Fruit fly (Drosophila melanogaster) whole organism, embryonic: ENCODE measurements around the gene hang.

Source experiments
- B-H1 ChIP-seq: fragments of 200-800 bp; sonication (Bioruptor generic); IDR thresholded peaks from 3 replicates; pipeline ENCODE4 v1.3.6; 2022; ENCODE audit warnings: missing biosample characterization, missing genetic modification characterization
- B-H2 ChIP-seq: fragments of 200-800 bp; sonication (Bioruptor generic); optimal IDR thresholded peaks from 2 replicates; lab custom pipeline; 2018; ENCODE audit warnings: missing biosample characterization, mild to moderate bottlenecking, missing genetic modification characterization
- CG10274 ChIP-seq: fragments of 200-800 bp; sonication (Bioruptor generic); optimal IDR thresholded peaks from 3 replicates; lab custom pipeline; 2017; ENCODE audit warnings: missing biosample characterization, mild to moderate bottlenecking, missing genetic modification characterization
- CG10321 ChIP-seq: fragments of 200-800 bp; sonication (Bioruptor generic); IDR thresholded peaks from 2 replicates; pipeline ENCODE4 v1.3.6; 2022; ENCODE audit warnings: missing biosample characterization, missing genetic modification characterization
- CG10565 ChIP-seq: fragments of 200-800 bp; sonication (Bioruptor generic); optimal IDR thresholded peaks from 3 replicates; lab custom pipeline; 2016; ENCODE audit warnings: missing biosample characterization, mild to moderate bottlenecking, missing genetic modification characterization
- CG12391 ChIP-seq: fragments of 200-800 bp; sonication (Bioruptor generic); optimal IDR thresholded peaks from 3 replicates; lab custom pipeline; 2018; ENCODE audit warnings: missing biosample characterization, mild to moderate bottlenecking, missing genetic modification characterization, moderate library complexity
- CG15269 ChIP-seq: fragments of 200-800 bp; sonication (Bioruptor generic); optimal IDR thresholded peaks from 2 replicates; lab custom pipeline; 2018; ENCODE audit warnings: missing biosample characterization, mild to moderate bottlenecking, missing genetic modification characterization, moderate library complexity
- CG17385 ChIP-seq: fragments of 200-800 bp; sonication (Bioruptor generic); optimal IDR thresholded peaks from 3 replicates; lab custom pipeline; 2018; ENCODE audit warnings: missing biosample characterization, mild to moderate bottlenecking, missing genetic modification characterization
- CG17829 ChIP-seq: fragments of 200-800 bp; optimal IDR thresholded peaks from 2 replicates; lab custom pipeline; 2019; ENCODE audit warnings: missing biosample characterization, mild to moderate bottlenecking, missing genetic modification characterization, moderate library complexity
- CG33213 ChIP-seq: fragments of 200-800 bp; sonication (Bioruptor generic); optimal IDR thresholded peaks from 3 replicates; lab custom pipeline; 2016; ENCODE audit warnings: missing biosample characterization, missing genetic modification characterization
- CG5953 ChIP-seq: fragments of 200-800 bp; sonication (Bioruptor generic); IDR thresholded peaks from 2 replicates; pipeline ENCODE4 v1.3.6; 2022; ENCODE audit warnings: missing biosample characterization, missing genetic modification characterization
- CG8924 ChIP-seq: fragments of 200-800 bp; optimal IDR thresholded peaks from 3 replicates; lab custom pipeline; 2019; ENCODE audit warnings: missing biosample characterization, mild to moderate bottlenecking, missing genetic modification characterization, moderate library complexity
- CG9215 ChIP-seq: fragments of 200-800 bp; sonication (Bioruptor generic); IDR thresholded peaks from 2 replicates; pipeline ENCODE4 v1.3.6; 2022; ENCODE audit warnings: missing biosample characterization, missing genetic modification characterization
- CG9727 ChIP-seq: fragments of 200-800 bp; sonication (Bioruptor generic); optimal IDR thresholded peaks from 3 replicates; lab custom pipeline; 2017; ENCODE audit warnings: missing biosample characterization, mild to moderate bottlenecking, missing genetic modification characterization
- D19A ChIP-seq: fragments of 200-800 bp; optimal IDR thresholded peaks from 3 replicates; lab custom pipeline; 2019; ENCODE audit warnings: missing biosample characterization, mild to moderate bottlenecking, missing genetic modification characterization, moderate library complexity
- Dll ChIP-seq: fragments of 200-800 bp; sonication (Bioruptor generic); IDR thresholded peaks from 4 replicates; pipeline ENCODE4 v1.3.6; 2022; ENCODE audit warnings: missing biosample characterization, missing genetic modification characterization; ENCODE audit not compliant: partially characterized antibody
- Fer1 ChIP-seq: fragments of 200-800 bp; sonication (Bioruptor generic); optimal IDR thresholded peaks from 2 replicates; lab custom pipeline; 2017; ENCODE audit warnings: missing biosample characterization, mild to moderate bottlenecking, missing genetic modification characterization
- HHEX ChIP-seq: fragments of 200-800 bp; sonication (Bioruptor generic); optimal IDR thresholded peaks from 3 replicates; lab custom pipeline; 2017; ENCODE audit warnings: missing biosample characterization, mild to moderate bottlenecking, missing genetic modification characterization, missing genetic modification reagents
- MBD-R2 ChIP-seq: fragments of 200-800 bp; sonication (Bioruptor generic); IDR thresholded peaks from 2 replicates; pipeline ENCODE4 v1.3.6; 2022; ENCODE audit warnings: missing biosample characterization, missing genetic modification characterization
- MTF-1 ChIP-seq: fragments of 200-800 bp; sonication (Bioruptor generic); optimal IDR thresholded peaks from 2 replicates; lab custom pipeline; 2018; ENCODE audit warnings: missing biosample characterization, mild to moderate bottlenecking, missing genetic modification characterization, borderline replicate concordance
- Nf-YC ChIP-seq: fragments of 200-800 bp; optimal IDR thresholded peaks from 3 replicates; lab custom pipeline; 2019; ENCODE audit warnings: missing biosample characterization, mild to moderate bottlenecking, missing genetic modification characterization, moderate library complexity
- Optix ChIP-seq: fragments of 200-800 bp; sonication (Bioruptor generic); IDR thresholded peaks from 3 replicates; pipeline ENCODE4 v1.3.6; 2022; ENCODE audit warnings: missing biosample characterization, missing genetic modification characterization
- bsh ChIP-seq, 2 experiments: fragments of 200-800 bp; sonication (Bioruptor generic); optimal IDR thresholded peaks; 2 replicates each; lab custom pipeline; 2017 to 2018; ENCODE audit warnings: mild to moderate bottlenecking in 2 of 2, missing biosample characterization in 2 of 2, missing genetic modification characterization in 2 of 2, moderate library complexity in 1 of 2
- cg ChIP-seq: fragments of 200-800 bp; sonication (Bioruptor generic); optimal IDR thresholded peaks from 3 replicates; lab custom pipeline; 2019; ENCODE audit warnings: missing biosample characterization, mild to moderate bottlenecking, missing genetic modification characterization, moderate library complexity
- crc ChIP-seq: fragments of 200-800 bp; sonication (Bioruptor generic); optimal IDR thresholded peaks from 2 replicates; lab custom pipeline; 2016; ENCODE audit warnings: missing biosample characterization, missing genetic modification characterization
- crol ChIP-seq: fragments of 200-800 bp; sonication (Bioruptor generic); IDR thresholded peaks from 2 replicates; pipeline ENCODE4 v1.3.6; 2022; ENCODE audit warnings: missing biosample characterization, missing genetic modification characterization
- crp ChIP-seq, 2 experiments: fragments of 200-800 bp; sonication (Bioruptor generic); optimal IDR thresholded peaks; 2 replicates in 1 of 2; 3 replicates in 1 of 2; lab custom pipeline; 2017; ENCODE audit warnings: missing biosample characterization in 2 of 2, missing genetic modification characterization in 2 of 2, mild to moderate bottlenecking in 1 of 2, moderate library complexity in 1 of 2
- dati ChIP-seq: fragments of 200-800 bp; sonication (Bioruptor generic); IDR thresholded peaks from 2 replicates; pipeline ENCODE4 v1.3.6; 2022; ENCODE audit warnings: missing biosample characterization, missing genetic modification characterization
- en ChIP-seq: fragments of 200-800 bp; sonication (Bioruptor generic); optimal IDR thresholded peaks from 2 replicates; lab custom pipeline; 2016; ENCODE audit warnings: missing biosample characterization, missing genetic modification characterization
- h ChIP-seq: fragments of >200 bp; optimal IDR thresholded peaks from 2 replicates; lab custom pipeline; 2017
- hkb ChIP-seq, 2 experiments: fragments of 200-800 bp in 1 of 2; fragments of >200 bp in 1 of 2; sonication (Bioruptor generic) in 1 of 2; IDR thresholded peaks in 1 of 2; optimal IDR thresholded peaks in 1 of 2; 2 replicates each; pipeline versions ENCODE4 v1.3.6 to Lab custom; 2017 to 2022; ENCODE audit warnings: missing biosample characterization in 1 of 2, missing genetic modification characterization in 1 of 2
- lilli ChIP-seq: fragments of 200-800 bp; sonication (Bioruptor generic); optimal IDR thresholded peaks from 3 replicates; lab custom pipeline; 2016; ENCODE audit warnings: missing biosample characterization, missing genetic modification characterization
- lola ChIP-seq, 3 experiments: fragments of >200 bp in 2 of 3; fragments of 200-800 bp in 1 of 3; sonication (Bioruptor generic) in 1 of 3; optimal IDR thresholded peaks; 2 replicates each; lab custom pipeline; 2017 to 2019; ENCODE audit warnings: missing biosample characterization in 3 of 3, missing genetic modification characterization in 3 of 3, mild to moderate bottlenecking in 1 of 3, moderate library complexity in 1 of 3
- pros ChIP-seq: fragments of 200-800 bp; sonication (Bioruptor generic); optimal IDR thresholded peaks from 3 replicates; lab custom pipeline; 2019; ENCODE audit warnings: missing biosample characterization, mild to moderate bottlenecking, missing genetic modification characterization, moderate library complexity
- slou ChIP-seq: fragments of 200-800 bp; sonication (Bioruptor generic); optimal IDR thresholded peaks from 3 replicates; lab custom pipeline; 2016; ENCODE audit warnings: missing biosample characterization, missing genetic modification characterization
- ttk ChIP-seq: fragments of 200-800 bp; sonication (Bioruptor generic); IDR thresholded peaks from 2 replicates; pipeline ENCODE4 v2.1.2; 2022; ENCODE audit warnings: missing biosample characterization, missing genetic modification characterization

The hang gene

DNA sequence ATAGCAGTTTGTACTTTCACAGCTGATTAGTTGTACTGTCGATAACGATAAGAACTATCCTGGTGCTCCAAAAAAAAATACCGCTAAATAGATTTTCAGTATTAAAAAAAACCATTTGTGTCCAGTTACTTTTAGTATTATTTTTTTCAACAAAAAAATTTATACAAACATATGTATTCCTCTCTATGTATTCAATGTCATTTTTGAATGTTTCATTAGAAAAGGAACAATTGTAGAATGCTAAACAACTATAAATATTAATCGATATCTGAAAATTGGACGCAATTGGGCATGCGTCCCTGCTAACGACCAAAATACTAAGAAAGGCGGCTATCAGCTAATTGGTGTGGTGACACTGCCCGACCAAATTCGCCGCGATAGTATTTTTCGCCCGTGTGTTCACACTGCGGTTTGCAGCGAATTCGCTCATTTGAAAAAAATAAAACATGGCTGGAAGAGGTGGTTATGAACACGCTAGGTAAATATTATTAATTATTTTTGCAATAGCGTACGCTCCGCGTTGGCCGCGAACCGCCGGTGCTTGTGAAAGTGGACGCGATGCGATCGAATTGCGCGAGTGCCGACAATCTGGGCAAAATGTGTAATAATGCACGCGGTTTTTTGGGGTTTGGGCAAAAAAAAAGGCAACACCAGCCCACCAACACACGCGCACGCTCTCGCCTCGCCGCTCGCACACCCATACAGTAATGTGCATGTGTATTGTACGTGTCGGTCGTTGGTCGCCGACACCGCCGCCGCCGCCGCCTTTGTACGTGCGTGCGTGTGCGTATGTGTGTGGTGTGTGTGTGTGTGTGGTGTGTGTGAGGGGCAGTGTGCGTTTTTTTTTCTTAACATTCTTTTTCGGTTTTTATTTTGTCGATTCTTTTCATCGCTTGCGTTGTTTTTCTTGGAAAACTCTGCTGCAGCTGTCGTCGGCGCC is 25.9 kb downstream of the hang start, which contains the start of the genes CG34015 and eIF4H1 (continued):
- no peak for TF ChIP-seq en (GFP tag; lab: Kevin White, UChicago)
- no peak for TF ChIP-seq MTF-1 (GFP tag; lab: Kevin White, UChicago)
- TF ChIP-seq CG8924 = peak; percentile 6
- TF ChIP-seq HHEX = no peak
- TF ChIP-seq CG9215 (GFP tag; lab: Robert Waterston, UW) = no peak
- TF ChIP-seq CG9727 (GFP tag; lab: Kevin White, UChicago) = peak; percentile 8
- TF ChIP-seq CG10321 (GFP tag; lab: Robert Waterston, UW) = no peak
- TF ChIP-seq MBD-R2 = peak; percentile 27; the same call in 1 of the 2 replicates
- TF ChIP-seq D19A (tag; lab: Kevin White, UChicago) = no peak
- TF ChIP-seq bsh (GFP tag; optimal IDR thresholded peaks at IDR 0.05; lab: Kevin White, UChicago) = peak in 1 of 2 experiments; percentile 88
- TF ChIP-seq CG17829 (tag; lab: Kevin White, UChicago) = peak; percentile 21
- TF ChIP-seq dati (GFP tag; lab: Robert Waterston, UW) = no peak
- no peak for TF ChIP-seq hkb (optimal IDR thresholded peaks at IDR 0.05; lab: Kevin White, UChicago)
- TF ChIP-seq hkb (GFP tag; IDR thresholded peaks at IDR 0.05; lab: Robert Waterston, UW) = no peak
- no peak for TF ChIP-seq CG10274 (GFP tag; lab: Kevin White, UChicago)
- no peak for TF ChIP-seq ttk
- peak; percentile 99 for TF ChIP-seq cg (GFP tag; lab: Kevin White, UChicago)
- TF ChIP-seq h (lab: Kevin White, UChicago) = no peak
- TF ChIP-seq Fer1 (GFP tag; lab: Kevin White, UChicago) = peak; percentile 32
- TF ChIP-seq Optix = no peak
- no peak for TF ChIP-seq B-H1 (GFP tag; lab: Robert Waterston, UW)
- peak in 1 of 3 experiments; percentile 33 for TF ChIP-seq lola (GFP tag; optimal IDR thresholded peaks at IDR 0.05; lab: Kevin White, UChicago)
- TF ChIP-seq CG10565 (GFP tag; lab: Kevin White, UChicago) = no peak
- TF ChIP-seq crp (GFP tag; optimal IDR thresholded peaks at IDR 0.05; lab: Kevin White, UChicago) = peak in 1 of 2 experiments; percentile 79
- no peak for TF ChIP-seq pros (GFP tag; lab: Kevin White, UChicago)
- TF ChIP-seq crc (GFP tag; lab: Kevin White, UChicago) = no peak
- TF ChIP-seq B-H2 (GFP tag; lab: Kevin White, UChicago) = no peak
- TF ChIP-seq Dll (GFP tag; lab: Robert Waterston, UW) = peak; percentile 76
- TF ChIP-seq lilli (GFP tag; lab: Kevin White, UChicago) = no peak
- no peak for TF ChIP-seq CG5953 (GFP tag; lab: Robert Waterston, UW)
- no peak for TF ChIP-seq CG15269 (tag; lab: Kevin White, UChicago)
- peak; percentile 10 for TF ChIP-seq Nf-YC (tag; lab: Kevin White, UChicago)
- TF ChIP-seq CG33213 (GFP tag; lab: Kevin White, UChicago) = peak; percentile 35
- no peak for TF ChIP-seq slou (GFP tag; lab: Kevin White, UChicago)

DNA sequence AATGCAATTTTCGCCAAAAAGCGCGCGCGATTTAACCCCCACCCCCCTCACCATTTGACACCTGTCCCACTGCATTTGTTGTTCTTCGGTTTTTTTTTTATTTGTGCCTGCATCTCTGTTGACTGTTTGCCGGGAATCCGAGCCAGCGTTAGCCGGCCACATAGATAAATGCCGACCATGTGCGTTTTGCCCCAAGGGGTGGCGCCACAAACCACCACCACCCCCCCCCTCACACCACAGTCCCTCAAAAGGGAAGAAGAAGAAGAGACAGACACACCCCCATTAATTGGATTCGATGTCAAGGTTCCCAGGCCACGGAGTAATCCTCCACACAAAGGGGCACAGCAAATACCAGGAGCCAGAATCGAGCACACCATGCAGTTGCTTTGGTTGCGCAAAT is 26.7 kb downstream of the hang start:
- peak; percentile 60 for TF ChIP-seq crol (GFP tag; lab: Robert Waterston, UW)
- no peak for TF ChIP-seq CG12391 (tag; lab: Kevin White, UChicago)
- peak; percentile 56 for TF ChIP-seq CG17385 (GFP tag; lab: Kevin White, UChicago)
